Fruit fly (Drosophila melanogaster) whole organism, embryonic: ENCODE results near the gene mbt.

ENCODE experiments used
- Blimp-1 ChIP-seq: fragments of 200-800 bp; sonication (Bioruptor generic); optimal IDR thresholded peaks from 3 replicates; lab custom pipeline; 2018; ENCODE audit warnings: missing biosample characterization, missing genetic modification characterization, mild to moderate bottlenecking, moderate library complexity, missing genetic modification reagents
- C15 ChIP-seq: fragments of 200-800 bp; sonication (Bioruptor generic); IDR thresholded peaks from 3 replicates; pipeline ENCODE4 v1.3.6; 2022; ENCODE audit warnings: missing biosample characterization, missing genetic modification characterization
- CG10274 ChIP-seq: fragments of 200-800 bp; sonication (Bioruptor generic); optimal IDR thresholded peaks from 3 replicates; lab custom pipeline; 2017; ENCODE audit warnings: missing biosample characterization, mild to moderate bottlenecking, missing genetic modification characterization
- CG12219 ChIP-seq: fragments of 200-800 bp; sonication (Bioruptor generic); optimal IDR thresholded peaks from 3 replicates; lab custom pipeline; 2018; ENCODE audit warnings: missing biosample characterization, mild to moderate bottlenecking, missing genetic modification characterization
- CG13894 ChIP-seq: fragments of 200-800 bp; sonication (Bioruptor generic); optimal IDR thresholded peaks from 3 replicates; lab custom pipeline; 2018; ENCODE audit warnings: missing biosample characterization, mild to moderate bottlenecking, missing genetic modification characterization, moderate library complexity
- CG15073 ChIP-seq: fragments of 200-800 bp; sonication (Bioruptor generic); optimal IDR thresholded peaks from 2 replicates; lab custom pipeline; 2016; ENCODE audit warnings: missing biosample characterization, missing genetic modification characterization
- CG17385 ChIP-seq: fragments of 200-800 bp; sonication (Bioruptor generic); optimal IDR thresholded peaks from 3 replicates; lab custom pipeline; 2018; ENCODE audit warnings: missing biosample characterization, mild to moderate bottlenecking, missing genetic modification characterization
- CG17802 ChIP-seq: fragments of 200-800 bp; sonication (Bioruptor generic); optimal IDR thresholded peaks from 2 replicates; lab custom pipeline; 2018; ENCODE audit warnings: missing biosample characterization, mild to moderate bottlenecking, missing genetic modification characterization, moderate library complexity
- CG2875 ChIP-seq: fragments of 200-800 bp; sonication (Bioruptor generic); optimal IDR thresholded peaks from 2 replicates; lab custom pipeline; 2017; ENCODE audit warnings: missing biosample characterization, mild to moderate bottlenecking, missing genetic modification characterization, missing genetic modification reagents
- CG3281 ChIP-seq: fragments of 200-800 bp; sonication (Bioruptor generic); optimal IDR thresholded peaks from 3 replicates; lab custom pipeline; 2017; ENCODE audit warnings: missing biosample characterization, mild to moderate bottlenecking, missing genetic modification characterization
- CG3847 ChIP-seq: fragments of 200-800 bp; sonication (Bioruptor generic); IDR thresholded peaks from 2 replicates; pipeline ENCODE4 v1.3.6; 2022; ENCODE audit warnings: missing biosample characterization, missing genetic modification characterization
- CG4328 ChIP-seq: fragments of 200-800 bp; sonication (Bioruptor generic); optimal IDR thresholded peaks from 3 replicates; lab custom pipeline; 2017; ENCODE audit warnings: missing biosample characterization, missing genetic modification reagents, missing genetic modification characterization
- CG5245 ChIP-seq: fragments of 200-800 bp; sonication (Bioruptor generic); optimal IDR thresholded peaks from 3 replicates; lab custom pipeline; 2016; ENCODE audit warnings: missing biosample characterization, missing genetic modification characterization
- CG6854 ChIP-seq: fragments of 200-800 bp; sonication (Bioruptor generic); optimal IDR thresholded peaks from 3 replicates; lab custom pipeline; 2017; ENCODE audit warnings: missing biosample characterization, mild to moderate bottlenecking, missing genetic modification characterization
- CG7928 ChIP-seq: fragments of 200-800 bp; sonication (Bioruptor generic); optimal IDR thresholded peaks from 2 replicates; lab custom pipeline; 2017; ENCODE audit warnings: missing biosample characterization, mild to moderate bottlenecking, missing genetic modification characterization
- CG7987 ChIP-seq: fragments of 200-800 bp; sonication (Bioruptor generic); optimal IDR thresholded peaks from 2 replicates; lab custom pipeline; 2018; ENCODE audit warnings: missing biosample characterization, mild to moderate bottlenecking, missing genetic modification characterization, moderate library complexity
- CG8765 ChIP-seq: fragments of 200-800 bp; sonication (Bioruptor generic); IDR thresholded peaks from 2 replicates; pipeline ENCODE4 v1.3.6; 2022; ENCODE audit warnings: missing biosample characterization, missing genetic modification characterization
- D19A ChIP-seq: fragments of 200-800 bp; optimal IDR thresholded peaks from 3 replicates; lab custom pipeline; 2019; ENCODE audit warnings: missing biosample characterization, mild to moderate bottlenecking, missing genetic modification characterization, moderate library complexity
- D19B ChIP-seq: fragments of 200-800 bp; sonication (Bioruptor generic); optimal IDR thresholded peaks from 2 replicates; lab custom pipeline; 2017; ENCODE audit warnings: missing biosample characterization, mild to moderate bottlenecking, missing genetic modification characterization
- Doc3 ChIP-seq: fragments of 200-800 bp; sonication (Bioruptor generic); IDR thresholded peaks from 3 replicates; pipeline ENCODE4 v1.3.6; 2022; ENCODE audit warnings: missing biosample characterization, missing genetic modification characterization; ENCODE audit not compliant: partially characterized antibody
- HLH4C ChIP-seq: fragments of 200-800 bp; sonication (Bioruptor generic); IDR thresholded peaks from 3 replicates; pipeline ENCODE4 v1.3.6; 2022; ENCODE audit warnings: missing biosample characterization, missing genetic modification characterization; ENCODE audit not compliant: partially characterized antibody
- Hmx ChIP-seq: fragments of 200-800 bp; sonication (Bioruptor generic); optimal IDR thresholded peaks from 2 replicates; lab custom pipeline; 2016; ENCODE audit warnings: missing biosample characterization, missing genetic modification characterization
- Kr ChIP-seq: fragments of 200-800 bp; sonication (Bioruptor generic); optimal IDR thresholded peaks from 2 replicates; lab custom pipeline; 2017; ENCODE audit warnings: missing biosample characterization, mild to moderate bottlenecking, missing genetic modification characterization
- MESR4 ChIP-seq: fragments of 200-800 bp; sonication (Bioruptor generic); optimal IDR thresholded peaks from 2 replicates; lab custom pipeline; 2018; ENCODE audit warnings: missing biosample characterization, mild to moderate bottlenecking, missing genetic modification characterization, moderate library complexity
- NFAT ChIP-seq: fragments of 200-800 bp; sonication (Bioruptor generic); IDR thresholded peaks from 2 replicates; pipeline ENCODE4 v1.3.6; 2022; ENCODE audit warnings: missing biosample characterization, missing genetic modification characterization
- NK7.1 ChIP-seq: fragments of 200-800 bp; sonication (Bioruptor generic); optimal IDR thresholded peaks from 3 replicates; lab custom pipeline; 2016; ENCODE audit warnings: missing biosample characterization, missing genetic modification characterization
- Side ChIP-seq: fragments of 200-800 bp; sonication (Bioruptor generic); optimal IDR thresholded peaks from 2 replicates; lab custom pipeline; 2016; ENCODE audit warnings: missing biosample characterization, missing genetic modification characterization
- Sox102F ChIP-seq: fragments of 200-800 bp; sonication (Bioruptor generic); optimal IDR thresholded peaks from 2 replicates; lab custom pipeline; 2018; ENCODE audit warnings: missing biosample characterization, mild to moderate bottlenecking, missing genetic modification characterization, moderate library complexity
- Sry-β ChIP-seq: fragments of 200-800 bp; sonication (Bioruptor generic); optimal IDR thresholded peaks from 2 replicates; lab custom pipeline; 2018; ENCODE audit warnings: missing biosample characterization, mild to moderate bottlenecking, missing genetic modification characterization, moderate library complexity
- Usf ChIP-seq: fragments of 200-800 bp; sonication (Bioruptor generic); optimal IDR thresholded peaks from 2 replicates; lab custom pipeline; 2017; ENCODE audit warnings: missing genotype, missing biosample characterization, missing genetic modification characterization
- ab ChIP-seq: fragments of 200-800 bp; sonication (Bioruptor generic); optimal IDR thresholded peaks from 2 replicates; lab custom pipeline; 2016; ENCODE audit warnings: missing biosample characterization, missing genetic modification characterization
- br ChIP-seq: fragments of >200 bp; optimal IDR thresholded peaks from 2 replicates; lab custom pipeline; 2017
- disco-r ChIP-seq: fragments of 200-800 bp; sonication (Bioruptor generic); optimal IDR thresholded peaks from 2 replicates; lab custom pipeline; 2016; ENCODE audit warnings: missing biosample characterization, missing genetic modification characterization
- dm ChIP-seq: fragments of 200-800 bp; sonication (Bioruptor generic); optimal IDR thresholded peaks from 3 replicates; lab custom pipeline; 2016; ENCODE audit warnings: missing biosample characterization, missing genetic modification characterization
- dysf ChIP-seq: fragments of 200-800 bp; sonication (Bioruptor generic); IDR thresholded peaks from 3 replicates; pipeline ENCODE4 v1.3.6; 2022; ENCODE audit warnings: missing biosample characterization, missing genetic modification characterization
- en ChIP-seq: fragments of 200-800 bp; sonication (Bioruptor generic); optimal IDR thresholded peaks from 2 replicates; lab custom pipeline; 2016; ENCODE audit warnings: missing biosample characterization, missing genetic modification characterization
- gcm2 ChIP-seq: fragments of 200-800 bp; sonication (Bioruptor generic); optimal IDR thresholded peaks from 2 replicates; lab custom pipeline; 2016; ENCODE audit warnings: missing biosample characterization, missing genetic modification characterization
- grn ChIP-seq: fragments of 200-800 bp; sonication (Bioruptor generic); optimal IDR thresholded peaks from 3 replicates; lab custom pipeline; 2017; ENCODE audit warnings: missing biosample characterization, missing genetic modification characterization
- gt ChIP-seq: fragments of 200-800 bp; sonication (Bioruptor generic); IDR thresholded peaks from 2 replicates; pipeline ENCODE4 v1.3.6; 2022; ENCODE audit warnings: missing biosample characterization, missing genetic modification characterization
- jigr1 ChIP-seq: fragments of 200-800 bp; sonication (Bioruptor generic); IDR thresholded peaks from 3 replicates; pipeline ENCODE4 v1.3.6; 2022; ENCODE audit warnings: missing biosample characterization, missing genetic modification characterization
- ken ChIP-seq: fragments of 200-800 bp; sonication (Bioruptor generic); IDR thresholded peaks from 3 replicates; pipeline ENCODE4 v1.3.6; 2022; ENCODE audit warnings: missing biosample characterization, missing genetic modification characterization
- kni ChIP-seq: fragments of 200-800 bp; sonication (Bioruptor generic); optimal IDR thresholded peaks from 3 replicates; lab custom pipeline; 2017; ENCODE audit warnings: mild to moderate bottlenecking, missing biosample characterization, missing genetic modification reagents, missing genetic modification characterization
- pan ChIP-seq, 4 experiments: fragments of >200 bp in 3 of 4; fragments of 200-800 bp in 1 of 4; sonication (Bioruptor generic) in 1 of 4; optimal IDR thresholded peaks in 3 of 4; IDR thresholded peaks in 1 of 4; 2 replicates each; pipeline versions ENCODE4 v1.3.6 to Lab custom; 2017 to 2022; ENCODE audit warnings: missing biosample characterization in 2 of 4, missing genetic modification characterization in 2 of 4, mixed read lengths in 1 of 4
- peb ChIP-seq: fragments of 200-800 bp; sonication (Bioruptor generic); IDR thresholded peaks from 2 replicates; pipeline ENCODE4 v1.3.6; 2022; ENCODE audit warnings: missing biosample characterization, missing genetic modification characterization
- unc-4 ChIP-seq: fragments of 200-800 bp; sonication (Bioruptor generic); IDR thresholded peaks from 2 replicates; pipeline ENCODE4 v1.3.6; 2022; ENCODE audit warnings: missing biosample characterization, missing genetic modification characterization; ENCODE audit not compliant: partially characterized antibody

The mbt gene

DNA sequence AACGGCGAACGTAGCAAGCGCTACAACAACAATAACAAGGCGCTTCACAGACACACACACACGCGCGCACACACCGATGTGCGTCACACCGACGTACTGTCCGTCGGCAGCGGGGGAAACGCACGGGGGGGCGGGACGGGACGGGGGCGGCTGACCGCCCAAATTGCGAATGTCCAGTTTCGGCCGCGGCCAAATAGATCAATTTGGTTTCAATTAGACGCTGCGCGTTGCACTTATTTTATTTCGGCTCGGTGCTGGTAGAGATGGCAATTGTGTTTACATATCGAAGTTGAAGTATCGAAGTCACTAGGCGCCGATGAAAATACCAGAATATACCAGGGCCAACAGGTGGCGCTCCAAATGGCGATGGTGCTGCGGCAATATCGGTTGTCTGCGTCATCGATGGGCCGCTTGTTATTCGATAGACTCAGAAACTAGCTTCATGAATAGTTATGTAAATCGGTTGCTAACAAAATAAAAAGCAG, 26.7 kb downstream of the mbt start, which contains the start of gene Rok (continued):
- TF ChIP-seq pan (optimal IDR thresholded peaks at IDR 0.05; lab: Kevin White, UChicago) (no peak), pan (GFP tag; optimal IDR thresholded peaks at IDR 0.05 in 1 of 2, IDR thresholded peaks at IDR 0.05 in 1 of 2) (no peak), CG2875 (GFP tag; lab: Kevin White, UChicago) (no peak), CG10274 (GFP tag; lab: Kevin White, UChicago) (no peak), CG3281 (GFP tag; lab: Kevin White, UChicago) (no peak), ab (GFP tag; lab: Kevin White, UChicago) (no peak), disco-r (GFP tag; lab: Kevin White, UChicago) (no peak), Side (no peak), gcm2 (GFP tag; lab: Kevin White, UChicago) (no peak), Usf (GFP tag; lab: Kevin White, UChicago) (no peak), Kr (GFP tag; lab: Kevin White, UChicago) (no peak)

DNA sequence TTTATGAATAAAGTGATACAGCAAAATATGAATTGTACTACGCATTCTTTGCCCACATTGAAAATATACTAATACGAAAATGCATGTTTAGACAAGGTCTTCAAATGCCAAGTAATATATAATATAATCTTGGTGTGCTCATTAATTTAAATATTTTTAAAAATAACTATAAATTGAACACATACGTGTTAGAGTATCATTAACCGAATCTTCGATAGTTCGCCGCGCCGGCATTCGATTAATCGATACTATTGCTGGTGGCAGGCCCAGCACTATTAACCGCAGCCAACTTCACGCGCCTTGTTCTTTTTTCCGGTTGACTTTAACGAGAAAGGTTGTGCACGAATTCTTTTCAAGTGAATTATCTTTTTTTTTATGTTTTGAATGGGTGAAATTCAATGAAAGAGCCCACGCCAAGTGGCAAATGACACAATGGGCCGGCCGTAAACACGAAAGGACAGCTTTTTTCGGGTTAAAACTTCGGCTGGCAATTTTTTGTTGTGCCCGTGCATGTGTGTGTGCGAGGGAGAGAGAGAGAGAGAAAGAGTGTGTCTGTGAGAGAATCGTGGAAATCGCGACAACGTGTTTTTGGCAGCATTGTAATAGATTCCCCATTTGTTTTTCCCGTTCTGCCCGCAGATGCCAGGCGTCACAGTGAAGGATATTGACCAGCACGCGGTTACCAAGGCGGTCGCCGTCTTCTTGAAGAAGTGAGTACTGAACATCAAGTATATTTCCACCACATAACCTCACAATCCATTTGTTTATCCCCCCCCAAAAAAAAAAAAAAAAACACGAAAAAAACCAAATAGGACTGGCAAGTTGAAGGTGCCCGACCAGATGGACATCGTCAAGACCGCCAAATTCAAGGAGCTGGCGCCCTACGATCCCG, 27.4 kb downstream of the mbt start, which contains the start of gene RpS19a:
RpS19a (plus strand) TSS at position 301 of the 892 bp plus-strand sequence.
- peak; percentile 68; the same call in 1 of the 3 replicates for TF ChIP-seq C15 (GFP tag; lab: Robert Waterston, UW)
- 0 out of 2 replicates have a peak, but pooled peaks have one; percentile 18 for TF ChIP-seq gt
- peak; percentile 98 for TF ChIP-seq MESR4
- peak; percentile 85 for TF ChIP-seq dm (GFP tag; lab: Kevin White, UChicago)
- peak; percentile 88 for TF ChIP-seq NFAT (GFP tag; lab: Robert Waterston, UW)
- TF ChIP-seq peb (GFP tag; lab: Robert Waterston, UW), result peak; percentile 23; the same call in 1 of the 2 replicates
- no peak for TF ChIP-seq CG15073 (GFP tag; lab: Kevin White, UChicago)
- peak; percentile 94 for TF ChIP-seq CG7987 (GFP tag; lab: Kevin White, UChicago)
- TF ChIP-seq Doc3 (GFP tag; lab: Robert Waterston, UW), result no peak
- peak; percentile 37 for TF ChIP-seq grn (GFP tag; lab: Kevin White, UChicago)
- TF ChIP-seq CG8765 (GFP tag; lab: Robert Waterston, UW), result 0 out of 2 replicates have a peak, but pooled peaks have one; percentile 11
- no peak for TF ChIP-seq jigr1 (GFP tag; lab: Robert Waterston, UW)
- TF ChIP-seq CG7928 (GFP tag; lab: Kevin White, UChicago), result peak; percentile 26
- TF ChIP-seq D19B (GFP tag; lab: Kevin White, UChicago), result peak; percentile 58
- TF ChIP-seq D19A (tag; lab: Kevin White, UChicago), result peak; percentile 48
- TF ChIP-seq Hmx (GFP tag; lab: Kevin White, UChicago), result no peak
- peak; percentile 85 for TF ChIP-seq CG17385 (GFP tag; lab: Kevin White, UChicago)
- peak; percentile 78 for TF ChIP-seq CG12219 (GFP tag; lab: Kevin White, UChicago)
- TF ChIP-seq CG5245 (GFP tag; lab: Kevin White, UChicago), result peak; percentile 27
- TF ChIP-seq HLH4C, result 0 out of 3 replicates have a peak, but pooled peaks have one; percentile 58
- TF ChIP-seq Blimp-1 (GFP tag; lab: Kevin White, UChicago), result peak; percentile 24
- no peak for TF ChIP-seq br (lab: Kevin White, UChicago)
- TF ChIP-seq unc-4, result no peak
- peak; percentile 85 for TF ChIP-seq kni (GFP tag; lab: Kevin White, UChicago)
- TF ChIP-seq pan (optimal IDR thresholded peaks at IDR 0.05; lab: Kevin White, UChicago), result no peak
- TF ChIP-seq pan (GFP tag; optimal IDR thresholded peaks at IDR 0.05 in 1 of 2, IDR thresholded peaks at IDR 0.05 in 1 of 2), result peak in 1 of 2 experiments; percentile 72
- TF ChIP-seq dysf, result peak; percentile 67
- TF ChIP-seq CG6854 (GFP tag; lab: Kevin White, UChicago), result peak; percentile 80
- TF ChIP-seq ken, result peak; percentile 78; the same call in 2 of the 3 replicates
- TF ChIP-seq CG13894 (tag; lab: Kevin White, UChicago), result peak; percentile 75
- TF ChIP-seq CG4328 (GFP tag; lab: Kevin White, UChicago), result peak; percentile 85
- TF ChIP-seq Sox102F, result peak; percentile 36
- peak; percentile 24 for TF ChIP-seq en (GFP tag; lab: Kevin White, UChicago)
- peak; percentile 59 for TF ChIP-seq CG3847 (GFP tag; lab: Robert Waterston, UW)
- peak; percentile 48 for TF ChIP-seq NK7.1
- TF ChIP-seq Sry-β (GFP tag; lab: Kevin White, UChicago), result peak; percentile 44
- TF ChIP-seq CG17802 (tag; lab: Kevin White, UChicago), result peak; percentile 80
